Worm (Caenorhabditis elegans): Measurements from ENCODE around the gene F11A5.15.

The F11A5.15 gene

DNA sequence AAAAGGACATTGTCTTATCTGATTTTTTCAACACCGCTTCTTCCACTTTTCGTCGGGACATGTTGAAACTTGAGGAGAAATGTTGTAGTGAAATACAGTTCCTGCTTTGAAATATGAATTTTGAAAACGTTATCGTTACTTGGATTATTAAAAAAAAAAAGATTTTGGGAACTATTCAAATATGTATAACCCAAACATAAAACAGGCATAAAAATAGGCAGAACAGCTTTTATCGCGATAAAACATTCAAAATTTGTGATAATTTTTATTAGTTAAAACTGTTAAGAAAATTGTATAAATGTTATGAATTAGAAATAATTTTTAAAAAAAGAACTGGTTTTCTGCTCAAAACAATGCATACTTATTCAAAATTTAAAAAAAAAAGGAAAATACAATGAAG is 38.0 kb upstream of the F11A5.15 start, which contains the start of gene bgnt-1.3:
bgnt-1.3 (minus strand) TSS at position 101 of the 400 bp plus-strand sequence.
- TF ChIP-seq mxl-1 (tag; optimal IDR thresholded peaks at IDR 0.05) = no peak
- no peak for TF ChIP-seq T07F8.4 (tag; optimal IDR thresholded peaks at IDR 0.05)
- TF ChIP-seq sdz-38 (tag; optimal IDR thresholded peaks at IDR 0.05) = no peak
- no peak for TF ChIP-seq gei-17 (GFP tag; optimal IDR thresholded peaks at IDR 0.05)
- TF ChIP-seq madf-10 (tag; optimal IDR thresholded peaks at IDR 0.05) = no peak
- no peak for TF ChIP-seq xnd-1 (tag; optimal IDR thresholded peaks at IDR 0.05)
- TF ChIP-seq lin-35 (GFP tag; optimal IDR thresholded peaks at IDR 0.05) = no peak
- no peak for TF ChIP-seq lag-1 (GFP tag; IDR thresholded peaks at IDR 0.05)
- no peak for TF ChIP-seq somi-1 (GFP tag; optimal IDR thresholded peaks at IDR 0.05)
- no peak for TF ChIP-seq lin-40 (tag; optimal IDR thresholded peaks at IDR 0.05)
- no peak for TF ChIP-seq B0035.1 (tag; optimal IDR thresholded peaks at IDR 0.05)
- TF ChIP-seq sea-2 (GFP tag; IDR thresholded peaks at IDR 0.05) = no peak

DNA sequence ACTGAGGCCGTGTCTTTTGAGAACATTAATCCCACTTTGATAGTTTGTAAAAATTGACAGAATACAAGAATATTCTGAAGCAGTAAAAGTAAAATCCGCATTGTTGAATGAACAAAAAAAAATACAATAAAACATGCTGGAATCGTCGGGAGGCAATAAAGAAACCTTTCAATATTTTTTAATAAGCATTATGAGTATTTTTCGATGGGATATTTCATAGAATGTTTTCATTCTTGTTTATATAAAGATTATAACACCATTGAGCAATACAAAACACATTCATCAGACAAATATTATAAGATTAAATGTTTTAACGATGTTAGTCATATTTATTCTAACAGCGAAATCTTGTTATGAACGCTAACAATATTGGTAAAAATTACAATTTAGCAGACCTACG is 35.3 kb upstream of the F11A5.15 start, which contains the start of gene gcy-20:
gcy-20 (minus strand) TSS at position 101 of the 400 bp plus-strand sequence.
- TF ChIP-seq repo-1 (tag; optimal IDR thresholded peaks at IDR 0.05) = no peak
- TF ChIP-seq F55B11.4 (tag; optimal IDR thresholded peaks at IDR 0.05; ENCODE audit: borderline replicate concordance, insufficient read depth) = no peak
- TF ChIP-seq pbrm-1 (GFP tag; IDR thresholded peaks at IDR 0.05) = no peak
- no peak for TF ChIP-seq dox-1 (GFP tag; IDR thresholded peaks at IDR 0.05)
- TF ChIP-seq attf-3 (GFP tag; conservative IDR thresholded peaks at IDR 0.05) = no peak
- TF ChIP-seq tbx-9 (tag; optimal IDR thresholded peaks at IDR 0.05; ENCODE audit: borderline replicate concordance) = no peak
- no peak for TF ChIP-seq ztf-22 (GFP tag; optimal IDR thresholded peaks at IDR 0.05)
- no peak for TF ChIP-seq mes-4 (tag; optimal IDR thresholded peaks at IDR 0.05)
- no peak for TF ChIP-seq attf-5 (GFP tag; optimal IDR thresholded peaks at IDR 0.05)
- TF ChIP-seq attf-6 (GFP tag; IDR thresholded peaks at IDR 0.05) = no peak
- no peak for TF ChIP-seq dpff-1 (tag; optimal IDR thresholded peaks at IDR 0.05)
- TF ChIP-seq lin-35 (GFP tag; optimal IDR thresholded peaks at IDR 0.05) = no peak
- TF ChIP-seq ama-1 (optimal IDR thresholded peaks at IDR 0.05) = no peak
- no peak for TF ChIP-seq ama-1 (GFP tag; optimal IDR thresholded peaks at IDR 0.05)
- no peak for TF ChIP-seq ccch-3 (GFP tag; optimal IDR thresholded peaks at IDR 0.05)
- no peak for TF ChIP-seq hmg-20 (GFP tag; IDR thresholded peaks at IDR 0.05)
- TF ChIP-seq lin-40 (tag; optimal IDR thresholded peaks at IDR 0.05) = no peak
- TF ChIP-seq dpl-1 (GFP tag; optimal IDR thresholded peaks at IDR 0.05) = no peak
- no peak for TF ChIP-seq him-1 (tag; optimal IDR thresholded peaks at IDR 0.05)
- no peak for TF ChIP-seq madf-3 (GFP tag; IDR thresholded peaks at IDR 0.05)

DNA sequence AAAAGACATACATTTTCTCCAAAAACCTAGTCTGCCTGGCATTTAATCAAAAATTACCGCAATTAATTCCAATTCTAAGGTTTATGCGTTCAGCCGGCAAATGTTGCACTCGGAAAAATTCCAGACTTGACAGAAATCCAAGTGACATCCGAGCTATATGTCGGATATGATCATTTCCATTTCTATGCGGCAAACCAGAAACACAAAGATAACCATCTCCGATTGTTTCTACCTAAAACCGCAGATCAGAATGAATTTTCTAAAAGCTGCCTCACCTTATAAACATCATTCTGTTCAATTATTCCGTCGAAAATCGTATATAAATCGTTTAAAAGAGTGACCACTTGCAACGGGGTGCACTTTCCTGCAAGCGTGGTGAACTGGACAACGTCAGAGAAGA is 30.7 kb upstream of the F11A5.15 start:
- no peak for TF ChIP-seq D2030.7 (GFP tag; IDR thresholded peaks at IDR 0.05)
- TF ChIP-seq sptf-2 (GFP tag; optimal IDR thresholded peaks at IDR 0.05) = no peak
- TF ChIP-seq ama-1 (optimal IDR thresholded peaks at IDR 0.05) = no peak
- no peak for TF ChIP-seq ama-1 (GFP tag; optimal IDR thresholded peaks at IDR 0.05)
- TF ChIP-seq F55B11.4 (tag; optimal IDR thresholded peaks at IDR 0.05; ENCODE audit: borderline replicate concordance, insufficient read depth) = no peak
- no peak for TF ChIP-seq him-1 (tag; optimal IDR thresholded peaks at IDR 0.05)

DNA sequence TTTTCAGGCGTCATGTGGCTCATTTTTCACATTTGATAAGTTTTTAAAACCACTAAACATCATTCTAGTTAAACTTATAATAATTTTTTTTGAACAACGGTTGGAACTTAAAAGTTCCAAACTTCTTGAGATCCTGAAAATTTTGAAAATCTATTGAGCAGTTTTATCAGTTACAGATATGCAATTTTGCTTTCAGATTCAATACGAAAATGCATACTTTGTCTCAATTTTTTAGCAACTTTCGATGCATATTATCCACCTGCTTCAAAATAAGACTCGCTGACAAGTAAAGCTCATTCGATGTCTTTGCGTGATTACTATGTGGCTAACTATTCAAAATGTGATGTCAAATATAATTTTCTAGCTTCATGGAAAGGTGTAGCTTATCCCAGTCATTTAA is 28.2 kb upstream of the F11A5.15 start, which contains the start of gene srh-95:
srh-95 (plus strand) TSS at position 301 of the 400 bp plus-strand sequence.
- TF ChIP-seq Y95B8A.8 (GFP tag; IDR thresholded peaks at IDR 0.05) = no peak
- no peak for TF ChIP-seq dox-1 (GFP tag; IDR thresholded peaks at IDR 0.05)
- TF ChIP-seq sptf-2 (GFP tag; optimal IDR thresholded peaks at IDR 0.05) = no peak
- no peak for TF ChIP-seq F49E8.2 (tag; optimal IDR thresholded peaks at IDR 0.05; ENCODE audit: insufficient read depth)
- no peak for TF ChIP-seq die-1 (tag; optimal IDR thresholded peaks at IDR 0.05)
